Fruit fly (Drosophila melanogaster) whole organism, adult: ENCODE measurements around the gene FucTC.

Source experiments
- CG11617 ChIP-seq: fragments of 200-800 bp; sonication (Bioruptor generic); optimal IDR thresholded peaks from 2 replicates; lab custom pipeline; 2017; ENCODE audit warnings: mild to moderate bottlenecking, missing biosample characterization, missing genetic modification reagents, missing genetic modification characterization
- CG12768 ChIP-seq: fragments of 200-800 bp; sonication (Bioruptor generic); optimal IDR thresholded peaks from 2 replicates; lab custom pipeline; 2017; ENCODE audit warnings: missing biosample characterization, missing genetic modification characterization, mild to moderate bottlenecking, moderate library complexity, missing genetic modification reagents
- CG14711 ChIP-seq: fragments of 200-800 bp; sonication (Bioruptor generic); optimal IDR thresholded peaks from 2 replicates; lab custom pipeline; 2018; ENCODE audit warnings: missing biosample characterization, mild to moderate bottlenecking, missing genetic modification characterization, moderate library complexity
- CG1620 ChIP-seq: fragments of 200-800 bp; sonication (Bioruptor generic); optimal IDR thresholded peaks from 2 replicates; lab custom pipeline; 2016; ENCODE audit warnings: missing biosample characterization, missing genetic modification characterization
- CG33017 ChIP-seq: fragments of 200-800 bp; sonication (Bioruptor generic); optimal IDR thresholded peaks from 2 replicates; lab custom pipeline; 2018; ENCODE audit warnings: missing biosample characterization, mild to moderate bottlenecking, missing genetic modification characterization, moderate library complexity
- CG5204 ChIP-seq: fragments of 200-800 bp; sonication (Bioruptor generic); optimal IDR thresholded peaks from 2 replicates; lab custom pipeline; 2016; ENCODE audit warnings: missing biosample characterization, missing genetic modification characterization
- CG7045 ChIP-seq: fragments of 200-800 bp; sonication (Bioruptor generic); optimal IDR thresholded peaks from 2 replicates; lab custom pipeline; 2017; ENCODE audit warnings: missing biosample characterization, mild to moderate bottlenecking, missing genetic modification characterization
- CG7101 ChIP-seq: fragments of 200-800 bp; sonication (Bioruptor generic); optimal IDR thresholded peaks from 2 replicates; lab custom pipeline; 2018; ENCODE audit warnings: missing biosample characterization, mild to moderate bottlenecking, missing genetic modification characterization, moderate library complexity
- Clk ChIP-seq: fragments of 200-800 bp; sonication (Bioruptor generic); optimal IDR thresholded peaks from 2 replicates; lab custom pipeline; 2017; ENCODE audit warnings: missing biosample characterization, missing genetic modification characterization
- Crg-1 ChIP-seq: fragments of 200-800 bp; sonication (Bioruptor generic); optimal IDR thresholded peaks from 2 replicates; lab custom pipeline; 2016; ENCODE audit warnings: missing biosample characterization, missing genetic modification characterization
- Hr96 ChIP-seq: fragments of 200-800 bp; sonication (Bioruptor generic); optimal IDR thresholded peaks from 2 replicates; lab custom pipeline; 2016; ENCODE audit warnings: missing biosample characterization, missing genetic modification characterization
- Mnt ChIP-seq: fragments of 200-800 bp; sonication (Bioruptor generic); optimal IDR thresholded peaks from 2 replicates; lab custom pipeline; 2016; ENCODE audit warnings: missing biosample characterization, mild to moderate bottlenecking, missing genetic modification characterization
- bab1 ChIP-seq: fragments of 200-800 bp; sonication (Bioruptor generic); optimal IDR thresholded peaks from 3 replicates; lab custom pipeline; 2019; ENCODE audit warnings: missing biosample characterization, mild to moderate bottlenecking, missing genetic modification characterization, moderate library complexity
- cic ChIP-seq: fragments of 200-800 bp; sonication (Bioruptor generic); optimal IDR thresholded peaks from 2 replicates; lab custom pipeline; 2017; ENCODE audit warnings: missing biosample characterization, mild to moderate bottlenecking, missing genetic modification characterization, moderate library complexity
- cnc ChIP-seq, 2 experiments: fragments of >200 bp; optimal IDR thresholded peaks; 2 replicates each; lab custom pipeline; 2017
- kay ChIP-seq: fragments of 200-800 bp; sonication (Bioruptor generic); peaks from one replicate; lab custom pipeline; 2016; ENCODE audit warnings: missing biosample characterization, missing genetic modification characterization, borderline replicate concordance
- ovo ChIP-seq: fragments of 200-800 bp; sonication (Bioruptor generic); optimal IDR thresholded peaks from 2 replicates; lab custom pipeline; 2016; ENCODE audit warnings: missing biosample characterization, missing genetic modification characterization
- pad ChIP-seq: fragments of 200-800 bp; sonication (Bioruptor generic); optimal IDR thresholded peaks from 3 replicates; lab custom pipeline; 2017; ENCODE audit warnings: missing biosample characterization, missing genetic modification characterization, mild to moderate bottlenecking, moderate library complexity, missing genetic modification reagents
- tj ChIP-seq: fragments of 200-800 bp; sonication (Bioruptor generic); optimal IDR thresholded peaks from 3 replicates; lab custom pipeline; 2017; ENCODE audit warnings: missing biosample characterization, mild to moderate bottlenecking, missing genetic modification characterization, moderate library complexity
- toe ChIP-seq: fragments of 200-800 bp; sonication (Bioruptor generic); optimal IDR thresholded peaks from 2 replicates; lab custom pipeline; 2016; ENCODE audit warnings: missing biosample characterization, missing genetic modification characterization

The FucTC gene

dm6 chrX:23011203-23011602, at the start of gene FucTC:
TSS of gene FucTC (minus strand) at chrX:23011303.
- TF ChIP-seq tj (GFP tag; lab: Kevin White, UChicago) (no peak), kay (GFP tag; lab: Kevin White, UChicago) (no peak), Mnt (GFP tag; lab: Kevin White, UChicago) (no peak)

DNA sequence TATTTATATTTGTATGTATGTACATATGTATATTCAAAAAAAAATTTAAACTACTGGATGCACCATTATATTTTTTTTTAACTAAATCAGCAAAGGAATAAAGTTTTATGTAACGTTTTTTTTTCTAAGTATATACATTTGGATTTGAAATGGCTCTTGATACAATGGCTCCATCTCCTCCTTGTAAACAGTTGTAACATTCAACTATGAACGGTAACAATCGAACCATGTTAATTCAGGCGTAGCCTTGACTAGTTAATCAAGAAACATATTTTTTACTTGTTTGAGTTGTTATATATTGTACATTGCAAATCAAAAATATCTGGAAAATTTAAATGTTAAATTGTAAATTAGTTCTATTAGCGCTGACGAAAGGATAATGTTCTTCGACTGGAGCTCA, 24.7 kb upstream of the FucTC start, which contains the start of gene CG12061:
Gene CG12061 (plus strand): TSS at position 301 of the 400 bp plus-strand sequence.
- TF ChIP-seq cic (no peak), Clk (no peak), toe (GFP tag; lab: Kevin White, UChicago) (no peak), Hr96 (GFP tag; lab: Kevin White, UChicago) (no peak)

DNA sequence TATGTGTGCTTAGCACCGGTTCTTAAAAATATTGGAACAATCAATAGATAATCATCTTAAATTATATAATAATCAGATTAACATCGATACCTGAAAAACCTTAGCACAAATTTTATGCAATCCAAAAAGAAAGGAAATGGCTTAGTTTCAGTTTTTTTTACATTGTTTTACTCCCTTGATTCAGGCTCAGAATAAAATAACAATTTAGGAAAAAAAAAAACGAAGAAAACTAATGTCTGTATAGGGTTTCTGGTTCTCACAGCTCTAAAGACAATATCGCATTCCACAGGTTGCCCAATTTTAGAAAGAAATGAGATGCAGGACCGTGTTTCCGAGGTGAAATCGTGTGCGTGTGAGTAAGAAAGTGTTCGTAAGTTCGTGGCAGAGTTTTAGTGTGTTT, 11.5 kb upstream of the FucTC start, which contains the start of gene zyd:
Gene zyd (plus strand): TSS at position 301 of the 400 bp plus-strand sequence.
- TF ChIP-seq Mnt (GFP tag; lab: Kevin White, UChicago), result no peak
- no peak for TF ChIP-seq Crg-1 (GFP tag; lab: Kevin White, UChicago)
- TF ChIP-seq CG5204 (GFP tag; lab: Kevin White, UChicago), result no peak
- no peak for TF ChIP-seq CG33017
- no peak for TF ChIP-seq ovo
- no peak for TF ChIP-seq CG12768 (GFP tag; lab: Kevin White, UChicago)
- no peak for TF ChIP-seq pad (GFP tag; lab: Kevin White, UChicago)
- no peak for TF ChIP-seq cnc (optimal IDR thresholded peaks at IDR 0.05; lab: Kevin White, UChicago)
- no peak for TF ChIP-seq kay (GFP tag; lab: Kevin White, UChicago)
- TF ChIP-seq toe (GFP tag; lab: Kevin White, UChicago), result no peak
- no peak for TF ChIP-seq CG7101 (tag; lab: Kevin White, UChicago)
- no peak for TF ChIP-seq tj (GFP tag; lab: Kevin White, UChicago)
- no peak for TF ChIP-seq CG7045 (GFP tag; lab: Kevin White, UChicago)
- no peak for TF ChIP-seq CG11617
- TF ChIP-seq CG1620, result no peak
- no peak for TF ChIP-seq Hr96 (GFP tag; lab: Kevin White, UChicago)
- TF ChIP-seq cic, result no peak

DNA sequence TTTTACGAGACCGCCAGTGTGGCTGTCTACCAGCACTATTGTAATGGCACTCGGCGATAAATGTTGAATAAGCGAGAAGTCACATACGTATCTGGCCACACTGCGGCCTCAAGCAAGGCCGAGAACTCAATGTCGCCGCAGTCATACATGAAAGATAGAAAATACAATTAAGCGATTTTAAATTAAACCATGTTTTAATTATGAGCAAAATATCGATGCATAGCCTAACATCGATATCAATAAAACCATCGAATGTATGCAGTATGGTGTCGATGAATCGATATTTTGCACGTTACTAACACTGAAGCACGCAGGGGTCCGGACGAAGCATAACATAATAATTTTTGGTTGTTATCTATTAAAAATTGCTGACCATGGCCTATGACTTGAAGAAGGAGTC, 2.1 kb upstream of the FucTC start, which contains the start of the genes Rab21 and Coa7:
Gene Rab21 (minus strand): TSS at position 202 of the 400 bp plus-strand sequence.
Gene Coa7 (plus strand): TSS at position 288 of the 400 bp plus-strand sequence.
- TF ChIP-seq CG7045 (GFP tag; lab: Kevin White, UChicago) (no peak), tj (GFP tag; lab: Kevin White, UChicago) (peak; percentile 46), pad (GFP tag; lab: Kevin White, UChicago) (peak; percentile 47), Crg-1 (GFP tag; lab: Kevin White, UChicago) (no peak), Hr96 (GFP tag; lab: Kevin White, UChicago) (no peak), kay (GFP tag; lab: Kevin White, UChicago) (no peak), toe (GFP tag; lab: Kevin White, UChicago) (peak; percentile 30), CG7101 (tag; lab: Kevin White, UChicago) (no peak), ovo (no peak), CG14711 (tag; lab: Kevin White, UChicago) (no peak), CG1620 (peak; percentile 53), cnc (optimal IDR thresholded peaks at IDR 0.05; lab: Kevin White, UChicago) (no peak), CG12768 (GFP tag; lab: Kevin White, UChicago) (no peak), CG5204 (GFP tag; lab: Kevin White, UChicago) (no peak), CG11617 (no peak), CG33017 (no peak), bab1 (GFP tag; lab: Kevin White, UChicago) (peak; percentile 64), Mnt (GFP tag; lab: Kevin White, UChicago) (peak; percentile 6), Clk (no peak), cic (no peak)

dm6 chrX:23011859-23012258, 756 bp upstream of the FucTC start:
- TF ChIP-seq kay (GFP tag; lab: Kevin White, UChicago) (no peak), CG7045 (GFP tag; lab: Kevin White, UChicago) (no peak), CG7101 (tag; lab: Kevin White, UChicago) (no peak), CG1620 (no peak), pad (GFP tag; lab: Kevin White, UChicago) (no peak), CG5204 (GFP tag; lab: Kevin White, UChicago) (no peak), bab1 (GFP tag; lab: Kevin White, UChicago) (no peak), CG33017 (no peak), Crg-1 (GFP tag; lab: Kevin White, UChicago) (no peak), CG11617 (no peak), tj (GFP tag; lab: Kevin White, UChicago) (no peak), CG12768 (GFP tag; lab: Kevin White, UChicago) (no peak)

- TF ChIP-seq Crg-1 (GFP tag; lab: Kevin White, UChicago), result no peak
- no peak for TF ChIP-seq bab1 (GFP tag; lab: Kevin White, UChicago)
- peak; percentile 23 for TF ChIP-seq CG11617
- TF ChIP-seq Hr96 (GFP tag; lab: Kevin White, UChicago), result peak; percentile 55
- TF ChIP-seq pad (GFP tag; lab: Kevin White, UChicago), result no peak
- no peak for TF ChIP-seq CG5204 (GFP tag; lab: Kevin White, UChicago)
- TF ChIP-seq CG7101 (tag; lab: Kevin White, UChicago), result peak; percentile 34
- TF ChIP-seq CG33017, result no peak
- no peak for TF ChIP-seq cic
- peak; percentile 1 for TF ChIP-seq CG14711 (tag; lab: Kevin White, UChicago)
- no peak for TF ChIP-seq toe (GFP tag; lab: Kevin White, UChicago)
- no peak for TF ChIP-seq kay (GFP tag; lab: Kevin White, UChicago)
- no peak for TF ChIP-seq cnc (optimal IDR thresholded peaks at IDR 0.05; lab: Kevin White, UChicago)
- TF ChIP-seq ovo, result no peak
- TF ChIP-seq CG7045 (GFP tag; lab: Kevin White, UChicago), result no peak
- no peak for TF ChIP-seq CG1620
- no peak for TF ChIP-seq Clk
- no peak for TF ChIP-seq CG12768 (GFP tag; lab: Kevin White, UChicago)
- no peak for TF ChIP-seq tj (GFP tag; lab: Kevin White, UChicago)
- peak; percentile 40 for TF ChIP-seq Mnt (GFP tag; lab: Kevin White, UChicago)
Observed at dm6 chrX:23010651-23011050, 452 bp downstream of the FucTC start.
